Fruit fly (Drosophila melanogaster) whole organism, embryonic: ENCODE data around the gene CG32106.

Source experiments
- Asciz ChIP-seq: fragments of 200-800 bp; sonication (Bioruptor generic); optimal IDR thresholded peaks from 2 replicates; lab custom pipeline; 2017; ENCODE audit warnings: missing biosample characterization, mild to moderate bottlenecking, missing genetic modification characterization, missing genetic modification reagents
- C15 ChIP-seq: fragments of 200-800 bp; sonication (Bioruptor generic); IDR thresholded peaks from 3 replicates; pipeline ENCODE4 v1.3.6; 2022; ENCODE audit warnings: missing biosample characterization, missing genetic modification characterization
- CG10147 ChIP-seq: fragments of 200-800 bp; sonication (Bioruptor generic); optimal IDR thresholded peaks from 2 replicates; lab custom pipeline; 2019; ENCODE audit warnings: missing biosample characterization, mild to moderate bottlenecking, missing genetic modification characterization, moderate library complexity
- CG11247 ChIP-seq: fragments of 200-800 bp; sonication (Bioruptor generic); IDR thresholded peaks from 2 replicates; pipeline ENCODE4 v1.3.6; 2022; ENCODE audit warnings: missing biosample characterization, missing genetic modification characterization
- CG11456 ChIP-seq: fragments of 200-800 bp; sonication (Bioruptor generic); IDR thresholded peaks from 3 replicates; pipeline ENCODE4 v1.3.6; 2022; ENCODE audit warnings: missing biosample characterization, missing genetic modification characterization
- CG12155 ChIP-seq: fragments of 200-800 bp; sonication (Bioruptor generic); optimal IDR thresholded peaks from 3 replicates; lab custom pipeline; 2016; ENCODE audit warnings: missing biosample characterization, missing genetic modification characterization
- CG13424 ChIP-seq: fragments of 200-800 bp; sonication (Bioruptor generic); optimal IDR thresholded peaks from 2 replicates; lab custom pipeline; 2019; ENCODE audit warnings: missing biosample characterization, mild to moderate bottlenecking, missing genetic modification characterization, moderate library complexity
- CG15011 ChIP-seq: fragments of 200-800 bp; sonication (Bioruptor generic); optimal IDR thresholded peaks from 3 replicates; lab custom pipeline; 2018; ENCODE audit warnings: missing biosample characterization, mild to moderate bottlenecking, missing genetic modification characterization
- CG15514 ChIP-seq: fragments of 200-800 bp; sonication (Bioruptor generic); optimal IDR thresholded peaks from 3 replicates; lab custom pipeline; 2017; ENCODE audit warnings: missing biosample characterization, missing genetic modification characterization, mild to moderate bottlenecking, moderate library complexity, missing genetic modification reagents
- CG16813 ChIP-seq: fragments of 200-800 bp; sonication (Bioruptor generic); IDR thresholded peaks from 3 replicates; pipeline ENCODE4 v1.3.6; 2022; ENCODE audit warnings: missing biosample characterization, missing genetic modification characterization; ENCODE audit not compliant: partially characterized antibody
- CG17612 ChIP-seq: fragments of 200-800 bp; sonication (Bioruptor generic); IDR thresholded peaks from 2 replicates; pipeline ENCODE4 v1.3.6; 2022; ENCODE audit warnings: missing biosample characterization, missing genetic modification characterization
- CG17829 ChIP-seq: fragments of 200-800 bp; optimal IDR thresholded peaks from 2 replicates; lab custom pipeline; 2019; ENCODE audit warnings: missing biosample characterization, mild to moderate bottlenecking, missing genetic modification characterization, moderate library complexity
- CG18011 ChIP-seq: fragments of 200-800 bp; sonication (Bioruptor generic); optimal IDR thresholded peaks from 2 replicates; lab custom pipeline; 2017; ENCODE audit warnings: missing biosample characterization, missing genetic modification characterization, mild to moderate bottlenecking, moderate library complexity, missing genotype
- CG2202 ChIP-seq: fragments of 200-800 bp; sonication (Bioruptor generic); optimal IDR thresholded peaks from 2 replicates; lab custom pipeline; 2018; ENCODE audit warnings: missing biosample characterization, mild to moderate bottlenecking, missing genetic modification characterization
- CG32772 ChIP-seq: fragments of 200-800 bp; sonication (Bioruptor generic); IDR thresholded peaks from 2 replicates; pipeline ENCODE4 v1.3.6; 2022; ENCODE audit warnings: missing biosample characterization, missing genetic modification characterization
- CG3847 ChIP-seq: fragments of 200-800 bp; sonication (Bioruptor generic); IDR thresholded peaks from 2 replicates; pipeline ENCODE4 v1.3.6; 2022; ENCODE audit warnings: missing biosample characterization, missing genetic modification characterization
- CG4360 ChIP-seq: fragments of 200-800 bp; sonication (Bioruptor generic); IDR thresholded peaks from 2 replicates; pipeline ENCODE4 v1.3.6; 2022; ENCODE audit warnings: missing biosample characterization, missing genetic modification characterization
- CG4617 ChIP-seq: fragments of 200-800 bp; sonication (Bioruptor generic); optimal IDR thresholded peaks from 3 replicates; lab custom pipeline; 2016; ENCODE audit warnings: missing biosample characterization, missing genetic modification characterization, borderline replicate concordance
- CG4820 ChIP-seq: fragments of 200-800 bp; sonication (Bioruptor generic); optimal IDR thresholded peaks from 3 replicates; lab custom pipeline; 2016; ENCODE audit warnings: missing biosample characterization, missing genetic modification characterization
- CG6813 ChIP-seq: fragments of 200-800 bp; sonication (Bioruptor generic); optimal IDR thresholded peaks from 2 replicates; lab custom pipeline; 2017; ENCODE audit warnings: missing biosample characterization, missing genetic modification characterization, mild to moderate bottlenecking, moderate library complexity, missing genetic modification reagents
- CG8089 ChIP-seq: fragments of 200-800 bp; sonication (Bioruptor generic); optimal IDR thresholded peaks from 3 replicates; lab custom pipeline; 2016; ENCODE audit warnings: missing biosample characterization, missing genetic modification characterization
- Dip2 ChIP-seq: fragments of 200-800 bp; sonication (Bioruptor generic); IDR thresholded peaks from 2 replicates; pipeline ENCODE4 v1.3.6; 2022; ENCODE audit warnings: missing biosample characterization, missing genetic modification characterization
- Dip3 ChIP-seq: fragments of 200-800 bp; sonication (Bioruptor generic); optimal IDR thresholded peaks from 3 replicates; lab custom pipeline; 2016; ENCODE audit warnings: missing biosample characterization, missing genetic modification characterization
- HLH54F ChIP-seq: fragments of 200-800 bp; sonication (Bioruptor generic); optimal IDR thresholded peaks from 3 replicates; lab custom pipeline; 2016; ENCODE audit warnings: missing biosample characterization, missing genetic modification characterization
- HLHmδ ChIP-seq: fragments of 200-800 bp; sonication (Bioruptor generic); optimal IDR thresholded peaks from 2 replicates; lab custom pipeline; 2018; ENCODE audit warnings: missing biosample characterization, mild to moderate bottlenecking, missing genetic modification characterization, moderate library complexity
- Hr3 ChIP-seq: fragments of 200-800 bp; sonication (Bioruptor generic); optimal IDR thresholded peaks from 3 replicates; lab custom pipeline; 2016; ENCODE audit warnings: missing biosample characterization, missing genetic modification characterization
- Hr78 ChIP-seq, 2 experiments: fragments of 200-800 bp in 1 of 2; fragments of >200 bp in 1 of 2; sonication (Bioruptor generic) in 1 of 2; optimal IDR thresholded peaks; 2 replicates each; lab custom pipeline; 2017 to 2019; ENCODE audit warnings: missing biosample characterization in 2 of 2, missing genetic modification characterization in 2 of 2, mild to moderate bottlenecking in 1 of 2, moderate library complexity in 1 of 2
- Med ChIP-seq: fragments of 200-800 bp; sonication (Bioruptor generic); peaks from one replicate; lab custom pipeline; 2016; ENCODE audit warnings: missing biosample characterization, missing genetic modification characterization, mild to moderate bottlenecking, inconsistent platforms, moderate library complexity
- Mrtf ChIP-seq: fragments of 200-800 bp; sonication (Bioruptor generic); IDR thresholded peaks from 3 replicates; pipeline ENCODE4 v1.3.6; 2022; ENCODE audit warnings: missing biosample characterization, missing genetic modification characterization
- PHDP ChIP-seq: fragments of 200-800 bp; sonication (Bioruptor generic); optimal IDR thresholded peaks from 3 replicates; lab custom pipeline; 2018; ENCODE audit warnings: missing biosample characterization, mild to moderate bottlenecking, missing genetic modification characterization, moderate library complexity
- Pdp1 ChIP-seq, 2 experiments: fragments of 200-800 bp; sonication (Bioruptor generic); optimal IDR thresholded peaks; 3 replicates each; lab custom pipeline; 2016; ENCODE audit warnings: missing biosample characterization in 2 of 2, missing genetic modification characterization in 2 of 2, mild to moderate bottlenecking in 1 of 2, moderate library complexity in 1 of 2
- Vsx1 ChIP-seq: fragments of 200-800 bp; sonication (Bioruptor generic); optimal IDR thresholded peaks from 2 replicates; lab custom pipeline; 2017; ENCODE audit warnings: missing biosample characterization, mild to moderate bottlenecking, missing genetic modification characterization, missing genetic modification reagents
- bcd ChIP-seq: fragments of 200-800 bp; sonication (Bioruptor generic); optimal IDR thresholded peaks from 2 replicates; lab custom pipeline; 2017; ENCODE audit warnings: missing biosample characterization, mild to moderate bottlenecking, missing genetic modification characterization
- cato ChIP-seq: fragments of 200-800 bp; sonication (Bioruptor generic); optimal IDR thresholded peaks from 2 replicates; lab custom pipeline; 2016; ENCODE audit warnings: missing biosample characterization, missing genetic modification characterization, borderline replicate concordance
- chif ChIP-seq, 2 experiments: fragments of 200-800 bp; sonication (Bioruptor generic); optimal IDR thresholded peaks; 3 replicates each; lab custom pipeline; 2016; ENCODE audit warnings: missing biosample characterization in 2 of 2, missing genetic modification characterization in 2 of 2
- dati ChIP-seq: fragments of 200-800 bp; sonication (Bioruptor generic); IDR thresholded peaks from 2 replicates; pipeline ENCODE4 v1.3.6; 2022; ENCODE audit warnings: missing biosample characterization, missing genetic modification characterization
- esg ChIP-seq: fragments of 200-800 bp; sonication (Bioruptor generic); conservative IDR thresholded peaks from 2 replicates; pipeline ENCODE4 v1.3.6; 2022; ENCODE audit warnings: missing biosample characterization, missing genetic modification characterization
- ewg ChIP-seq: fragments of 200-800 bp; sonication (Bioruptor generic); optimal IDR thresholded peaks from 3 replicates; lab custom pipeline; 2017; ENCODE audit warnings: mild to moderate bottlenecking, missing biosample characterization, missing genetic modification reagents, missing genetic modification characterization
- grn ChIP-seq: fragments of 200-800 bp; sonication (Bioruptor generic); optimal IDR thresholded peaks from 3 replicates; lab custom pipeline; 2017; ENCODE audit warnings: missing biosample characterization, missing genetic modification characterization
- inv ChIP-seq: fragments of 200-800 bp; sonication (Bioruptor generic); IDR thresholded peaks from 2 replicates; pipeline ENCODE4 v1.3.6; 2022; ENCODE audit warnings: missing biosample characterization, missing genetic modification characterization; ENCODE audit not compliant: partially characterized antibody
- phol ChIP-seq: fragments of 200-800 bp; sonication (Bioruptor generic); optimal IDR thresholded peaks from 3 replicates; lab custom pipeline; 2018; ENCODE audit warnings: missing biosample characterization, mild to moderate bottlenecking, missing genetic modification characterization, moderate library complexity
- pita ChIP-seq: fragments of 200-800 bp; sonication (Bioruptor generic); optimal IDR thresholded peaks from 2 replicates; lab custom pipeline; 2017; ENCODE audit warnings: missing biosample characterization, mild to moderate bottlenecking, missing genetic modification characterization
- ranshi ChIP-seq: fragments of 200-800 bp; sonication (Bioruptor generic); IDR thresholded peaks from 2 replicates; pipeline ENCODE4 v1.3.6; 2022; ENCODE audit warnings: missing biosample characterization, missing genetic modification characterization
- ro ChIP-seq: fragments of 200-800 bp; sonication (Bioruptor generic); IDR thresholded peaks from 2 replicates; pipeline ENCODE4 v1.3.6; 2022; ENCODE audit warnings: missing biosample characterization, missing genetic modification characterization
- sens-2 ChIP-seq: fragments of 200-800 bp; sonication (Bioruptor generic); IDR thresholded peaks from 2 replicates; pipeline ENCODE4 v1.3.6; 2022; ENCODE audit warnings: missing biosample characterization, missing genetic modification characterization
- seq ChIP-seq: fragments of 200-800 bp; sonication (Bioruptor generic); IDR thresholded peaks from 2 replicates; pipeline ENCODE4 v1.3.6; 2022; ENCODE audit warnings: missing biosample characterization, missing genetic modification characterization
- tll ChIP-seq, 2 experiments: fragments of 200-800 bp in 1 of 2; fragments of >200 bp in 1 of 2; sonication (Bioruptor generic) in 1 of 2; optimal IDR thresholded peaks; 2 replicates each; lab custom pipeline; 2017 to 2019; ENCODE audit warnings: missing biosample characterization in 2 of 2, missing genetic modification characterization in 2 of 2, mild to moderate bottlenecking in 1 of 2, moderate library complexity in 1 of 2
- unpg ChIP-seq: fragments of 200-800 bp; sonication (Bioruptor generic); optimal IDR thresholded peaks from 3 replicates; lab custom pipeline; 2018; ENCODE audit warnings: missing biosample characterization, mild to moderate bottlenecking, missing genetic modification characterization, moderate library complexity
- wek ChIP-seq: fragments of 200-800 bp; sonication (Bioruptor generic); optimal IDR thresholded peaks from 3 replicates; lab custom pipeline; 2018; ENCODE audit warnings: missing biosample characterization, mild to moderate bottlenecking, missing genetic modification characterization, moderate library complexity

Gene CG32106

dm6 chr3L:12792933-12793448, 14.5 kb upstream of the CG32106 start (continued):
- TF ChIP-seq Hr78 (GFP tag; optimal IDR thresholded peaks at IDR 0.05; lab: Kevin White, UChicago) = peak in 1 of 2 experiments; percentile 21
- no peak for TF ChIP-seq dati (GFP tag; lab: Robert Waterston, UW)
- TF ChIP-seq CG11247 (GFP tag; lab: Robert Waterston, UW) = no peak
- peak; percentile 54 for TF ChIP-seq Hr3
- no peak for TF ChIP-seq CG18011 (GFP tag; lab: Kevin White, UChicago)
- TF ChIP-seq CG8089 (GFP tag; lab: Kevin White, UChicago) = no peak
- no peak for TF ChIP-seq sens-2 (GFP tag; lab: Robert Waterston, UW)
- TF ChIP-seq Vsx1 (GFP tag; lab: Kevin White, UChicago) = no peak
- TF ChIP-seq CG12155 (GFP tag; lab: Kevin White, UChicago) = peak; percentile 42
- TF ChIP-seq ewg (GFP tag; lab: Kevin White, UChicago) = no peak
- peak; percentile 15 for TF ChIP-seq CG15011 (GFP tag; lab: Kevin White, UChicago)
- no peak for TF ChIP-seq seq (GFP tag; lab: Robert Waterston, UW)
- TF ChIP-seq CG11456 (GFP tag; lab: Robert Waterston, UW) = 0 out of 3 replicates have a peak, but pooled peaks have one; percentile 44
- no peak for TF ChIP-seq CG17612 (GFP tag; lab: Robert Waterston, UW)
- peak; percentile 67 for TF ChIP-seq CG17829
- peak; percentile 78 for TF ChIP-seq CG13424
- no peak for TF ChIP-seq CG16813 (GFP tag; lab: Robert Waterston, UW)
- no peak for TF ChIP-seq pita (GFP tag; lab: Kevin White, UChicago)
- peak; percentile 77 for TF ChIP-seq unpg (GFP tag; lab: Kevin White, UChicago)
- TF ChIP-seq HLHmδ (GFP tag; lab: Kevin White, UChicago) = no peak
- peak; percentile 15 for TF ChIP-seq CG4820
- peak; percentile 79 for TF ChIP-seq PHDP (tag; lab: Kevin White, UChicago)
- peak; percentile 72 for TF ChIP-seq phol (tag; lab: Kevin White, UChicago)
- no peak for TF ChIP-seq CG4617 (GFP tag; lab: Kevin White, UChicago)
- TF ChIP-seq CG3847 (GFP tag; lab: Robert Waterston, UW) = peak; percentile 47
- TF ChIP-seq HLH54F (GFP tag; lab: Kevin White, UChicago) = peak; percentile 30
- TF ChIP-seq CG6813 (GFP tag; lab: Kevin White, UChicago) = peak; percentile 61
- no peak for TF ChIP-seq CG32772
- TF ChIP-seq CG2202 (tag; lab: Kevin White, UChicago) = no peak
- TF ChIP-seq Asciz (GFP tag; lab: Kevin White, UChicago) = peak; percentile 48
- TF ChIP-seq tll (GFP tag; optimal IDR thresholded peaks at IDR 0.05; lab: Kevin White, UChicago) = no peak
- TF ChIP-seq CG15514 (GFP tag; lab: Kevin White, UChicago) = peak; percentile 6
- TF ChIP-seq Dip2 = no peak
- TF ChIP-seq Med (GFP tag; lab: Kevin White, UChicago) = peak; percentile 70
- TF ChIP-seq cato (GFP tag; lab: Kevin White, UChicago) = no peak
- TF ChIP-seq chif (GFP tag; optimal IDR thresholded peaks at IDR 0.05; lab: Kevin White, UChicago) = peak in 1 of 2 experiments; percentile 6
- no peak for TF ChIP-seq C15 (GFP tag; lab: Robert Waterston, UW)
- TF ChIP-seq CG4360 (GFP tag; lab: Robert Waterston, UW) = no peak
- peak; percentile 36 for TF ChIP-seq Dip3
- TF ChIP-seq Mrtf = no peak
- no peak for TF ChIP-seq wek (GFP tag; lab: Kevin White, UChicago)
- TF ChIP-seq ro (GFP tag; lab: Robert Waterston, UW) = no peak
- TF ChIP-seq CG10147 = peak; percentile 75
- no peak for TF ChIP-seq grn (GFP tag; lab: Kevin White, UChicago)
- no peak for TF ChIP-seq ranshi
- TF ChIP-seq Pdp1 (GFP tag; optimal IDR thresholded peaks at IDR 0.05; lab: Kevin White, UChicago) = peak; percentile 14 to 62
- TF ChIP-seq inv (GFP tag; lab: Robert Waterston, UW) = no peak
- TF ChIP-seq bcd (GFP tag; lab: Kevin White, UChicago) = peak; percentile 44
- TF ChIP-seq esg (GFP tag; lab: Robert Waterston, UW) = 0 out of 2 replicates have a peak, but pooled peaks have one; percentile 18
